Worm (Caenorhabditis elegans): ENCODE measurements around the gene VF13D12L.3.
A peak's percentile ranks its signal among the peaks of the same experiment; 100 is the strongest.
"Not testable (repeated sequence)": the region's sequence is repeated elsewhere in the genome, so short reads cannot be mapped to it uniquely, and the experiment has no call there.

The VF13D12L.3 gene

DNA sequence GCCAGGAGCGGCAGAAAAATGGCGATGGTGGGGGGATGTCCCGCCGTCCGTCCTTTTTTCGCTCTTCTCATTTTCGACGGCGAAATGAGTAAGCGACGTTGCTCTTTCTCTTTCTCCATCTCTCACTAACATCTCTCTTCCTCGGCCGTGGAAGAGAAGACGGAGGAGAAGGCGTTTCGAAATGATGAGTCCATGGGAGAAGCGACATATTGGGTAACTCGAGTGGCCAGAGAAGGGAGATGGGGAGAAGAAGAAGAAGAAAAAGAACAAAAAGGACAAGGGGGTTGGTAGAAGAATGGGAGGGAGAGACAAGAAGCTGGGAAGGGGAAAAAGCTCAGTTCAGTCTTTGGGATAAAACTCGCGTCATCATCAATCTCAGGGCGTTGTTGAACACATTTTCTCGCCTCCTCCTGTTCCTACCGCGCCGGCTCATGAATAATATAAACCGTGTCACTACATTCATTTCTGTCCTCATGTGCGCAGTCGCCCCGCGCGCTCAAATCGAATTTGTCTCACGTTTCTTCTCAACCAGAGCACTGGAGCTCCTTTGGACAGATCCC, 45.9 kb downstream of the VF13D12L.3 start (continued):
- TF ChIP-seq ref-2 (tag; optimal IDR thresholded peaks at IDR 0.05) = no peak
- no peak for TF ChIP-seq elt-2 (tag; optimal IDR thresholded peaks at IDR 0.05)
- TF ChIP-seq ceh-19 (GFP tag; optimal IDR thresholded peaks at IDR 0.05) = peak; percentile 60
- no peak for TF ChIP-seq tbx-7 (tag; optimal IDR thresholded peaks at IDR 0.05)
- TF ChIP-seq unc-42 (tag; optimal IDR thresholded peaks at IDR 0.05) = peak; percentile 75
- TF ChIP-seq ceh-9 (tag; optimal IDR thresholded peaks at IDR 0.05) = no peak
- no peak for TF ChIP-seq pax-1 (tag; optimal IDR thresholded peaks at IDR 0.05)
- TF ChIP-seq ceh-18 (tag; optimal IDR thresholded peaks at IDR 0.05) = peak; percentile 18
- peak; percentile 27 for TF ChIP-seq pag-3 (tag; optimal IDR thresholded peaks at IDR 0.05; ENCODE audit: borderline replicate concordance)
- TF ChIP-seq elt-4 (tag; optimal IDR thresholded peaks at IDR 0.05) = no peak
- peak; percentile 47 for TF ChIP-seq unc-55 (GFP tag; optimal IDR thresholded peaks at IDR 0.05)
- TF ChIP-seq unc-86 (tag; optimal IDR thresholded peaks at IDR 0.05) = no peak
- TF ChIP-seq ceh-2 (tag; optimal IDR thresholded peaks at IDR 0.05) = no peak
- TF ChIP-seq ztf-16 (tag; optimal IDR thresholded peaks at IDR 0.05) = no peak

DNA sequence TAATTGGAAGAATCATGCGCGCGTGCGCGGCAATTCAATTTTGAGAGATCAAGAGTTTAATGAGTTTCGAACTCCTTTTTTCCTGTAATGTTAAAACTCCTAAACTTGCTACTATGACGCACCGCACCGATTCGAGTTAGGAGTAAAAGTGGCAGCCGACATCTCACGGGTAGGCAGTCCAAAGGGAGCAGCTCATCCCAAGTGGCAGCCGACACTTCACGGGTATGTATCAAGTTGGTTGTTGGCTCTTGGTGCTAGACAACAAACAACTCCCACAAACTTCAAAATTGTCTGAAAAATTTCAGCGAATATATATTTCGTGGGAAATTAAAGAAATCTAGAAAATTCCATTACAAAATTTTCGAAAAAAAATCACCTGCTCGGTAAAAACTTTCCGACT, 47.4 kb downstream of the VF13D12L.3 start:
- no peak for TF ChIP-seq sox-4 (tag; optimal IDR thresholded peaks at IDR 0.05)
- TF ChIP-seq mec-3 (tag; optimal IDR thresholded peaks at IDR 0.05; ENCODE audit: borderline replicate concordance) = no peak
- no peak for TF ChIP-seq C38D4.7 (GFP tag; optimal IDR thresholded peaks at IDR 0.05)
- TF ChIP-seq K02D7.2 (tag; optimal IDR thresholded peaks at IDR 0.05) = no peak
- peak; percentile 28 for TF ChIP-seq unc-42 (tag; optimal IDR thresholded peaks at IDR 0.05)
- TF ChIP-seq T23F11.4 (GFP tag; optimal IDR thresholded peaks at IDR 0.05) = no peak
- no peak for TF ChIP-seq pag-3 (tag; optimal IDR thresholded peaks at IDR 0.05; ENCODE audit: borderline replicate concordance)

DNA sequence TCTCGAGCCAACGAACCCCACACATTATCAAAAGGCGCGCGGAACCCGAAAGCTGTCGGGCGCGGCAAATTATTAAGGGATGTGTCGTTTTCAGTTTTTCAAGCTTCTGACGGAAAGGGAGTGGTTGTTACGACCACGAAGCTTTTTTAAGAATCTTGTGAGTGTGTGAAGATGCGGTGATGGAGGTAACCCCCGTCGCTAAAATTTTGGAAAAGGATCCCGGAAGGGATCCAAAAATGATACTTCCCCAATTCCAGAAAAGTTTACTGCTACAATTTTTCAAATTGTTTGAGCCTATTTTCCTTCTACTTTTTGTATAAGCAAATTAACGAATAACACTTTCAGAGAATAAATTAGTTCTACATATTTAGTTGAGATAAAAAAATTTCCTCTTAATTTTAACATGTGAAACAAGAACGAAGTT, 50.9 kb downstream of the VF13D12L.3 start:
- TF ChIP-seq ceh-30 (tag; optimal IDR thresholded peaks at IDR 0.05) = peak; percentile 96
- TF ChIP-seq ref-2 (tag; optimal IDR thresholded peaks at IDR 0.05) = no peak
- no peak for TF ChIP-seq ceh-31 (tag; optimal IDR thresholded peaks at IDR 0.05)

DNA sequence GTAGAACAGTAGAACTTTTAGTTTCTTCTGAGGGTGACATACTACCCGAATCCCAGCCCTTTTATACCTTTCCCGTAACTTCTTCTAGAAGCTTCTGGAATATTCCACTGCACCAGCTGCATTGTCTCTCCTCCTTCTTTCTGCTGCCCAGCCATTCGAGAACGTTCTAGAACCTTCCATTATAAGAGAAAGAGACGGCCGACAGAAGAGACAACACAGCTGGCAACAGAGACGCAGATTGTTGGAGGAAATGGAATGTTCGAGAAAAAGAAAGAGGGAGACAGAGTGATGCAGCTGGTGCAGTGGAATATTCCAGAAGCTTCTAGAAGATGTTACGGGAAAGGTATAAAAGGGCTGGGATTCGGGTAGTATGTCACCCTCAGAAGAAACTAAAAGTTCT, 53.5 kb downstream of the VF13D12L.3 start, which contains the start of the genes F44E5.4 and F44E5.5:
Gene F44E5.4, minus strand, starts transcription at position 35 of the 400 bp plus-strand sequence.
Gene F44E5.5, plus strand, starts transcription at position 386 of the 400 bp plus-strand sequence.
- TF ChIP-seq rnt-1 (tag; optimal IDR thresholded peaks at IDR 0.05) (peak; percentile 59), unc-3 (GFP tag; conservative IDR thresholded peaks at IDR 0.05) (peak; percentile 79), dmd-4 (tag; optimal IDR thresholded peaks at IDR 0.05; ENCODE audit: borderline replicate concordance) (peak; percentile 40), ceh-34 (tag; optimal IDR thresholded peaks at IDR 0.05) (peak; percentile 81), C38D4.7 (GFP tag; optimal IDR thresholded peaks at IDR 0.05) (peak; percentile 26), ceh-45 (GFP tag; IDR thresholded peaks at IDR 0.05) (peak; percentile 65; the same call in 1 of the 2 replicates), unc-55 (GFP tag; optimal IDR thresholded peaks at IDR 0.05) (peak; percentile 86), che-1 (tag; optimal IDR thresholded peaks at IDR 0.05) (peak; percentile 16), lin-11 (tag; optimal IDR thresholded peaks at IDR 0.05) (peak; percentile 17), T23F11.4 (GFP tag; optimal IDR thresholded peaks at IDR 0.05) (peak; percentile 67), hlh-30 (tag; optimal IDR thresholded peaks at IDR 0.05; ENCODE audit: insufficient read depth) (peak; percentile 56), madf-2 (tag; optimal IDR thresholded peaks at IDR 0.05) (peak; percentile 82), Y22D7AL.16 (tag; optimal IDR thresholded peaks at IDR 0.05) (peak; percentile 78), ceh-14 (tag; optimal IDR thresholded peaks at IDR 0.05) (peak; percentile 5), sox-4 (tag; optimal IDR thresholded peaks at IDR 0.05) (peak; percentile 64), K02D7.2 (tag; optimal IDR thresholded peaks at IDR 0.05) (peak; percentile 55), C08G9.2 (tag; optimal IDR thresholded peaks at IDR 0.05) (peak; percentile 5), sox-2 (GFP tag; IDR thresholded peaks at IDR 0.05) (peak; percentile 95), tbx-7 (tag; optimal IDR thresholded peaks at IDR 0.05) (peak; percentile 23), pax-1 (tag; optimal IDR thresholded peaks at IDR 0.05) (peak; percentile 90), ceh-18 (tag; optimal IDR thresholded peaks at IDR 0.05) (peak; percentile 68), ref-2 (tag; optimal IDR thresholded peaks at IDR 0.05) (peak; percentile 85), nfya-1 (tag; optimal IDR thresholded peaks at IDR 0.05) (peak; percentile 86), ceh-19 (GFP tag; optimal IDR thresholded peaks at IDR 0.05) (peak; percentile 69), hlh-8 (tag; optimal IDR thresholded peaks at IDR 0.05) (peak; percentile 50), elt-2 (tag; optimal IDR thresholded peaks at IDR 0.05) (peak; percentile 29), ceh-31 (tag; optimal IDR thresholded peaks at IDR 0.05) (peak; percentile 76), pha-2 (tag; optimal IDR thresholded peaks at IDR 0.05) (peak; percentile 76), ceh-48 (tag; optimal IDR thresholded peaks at IDR 0.05) (peak; percentile 10), unc-86 (tag; optimal IDR thresholded peaks at IDR 0.05) (peak; percentile 55), gmeb-2 (tag; optimal IDR thresholded peaks at IDR 0.05) (peak; percentile 84), nhr-11 (tag; optimal IDR thresholded peaks at IDR 0.05) (peak; percentile 80), ets-4 (tag; optimal IDR thresholded peaks at IDR 0.05) (peak; percentile 75), dve-1 (tag; optimal IDR thresholded peaks at IDR 0.05) (peak; percentile 48), unc-42 (tag; optimal IDR thresholded peaks at IDR 0.05) (peak; percentile 9)
- not testable (repeated sequence) for TF ChIP-seq unc-3 (tag; optimal IDR thresholded peaks at IDR 0.05)

All from whole organism, late embryonic.